Worm (Caenorhabditis elegans): ENCODE data around the gene mec-9.

DNA sequence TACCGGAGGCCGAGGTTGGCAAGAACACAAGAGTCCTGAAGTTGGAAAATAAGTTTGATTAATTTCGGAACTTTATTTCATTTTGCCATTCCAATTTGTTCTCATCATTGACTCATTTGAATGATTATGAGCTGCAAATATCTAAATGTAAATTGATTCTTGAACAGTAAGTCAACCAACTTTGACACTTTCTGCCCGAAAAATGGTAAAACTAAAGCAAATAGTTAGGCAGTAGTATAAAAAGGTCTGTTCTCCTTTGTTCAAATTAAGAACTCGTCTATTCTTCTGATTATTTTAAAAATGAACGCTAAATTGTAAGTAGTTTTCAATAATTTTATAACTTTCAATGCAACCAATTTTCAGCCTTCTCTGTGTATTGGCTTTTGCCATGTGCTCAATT lies 28.1 kb upstream of the mec-9 start, which contains the start of gene fipr-12:
- no peak for TF ChIP-seq blmp-1 (tag; optimal IDR thresholded peaks at IDR 0.05)
- no peak for TF ChIP-seq snpc-4 (tag; optimal IDR thresholded peaks at IDR 0.05)
- no peak for TF ChIP-seq pha-4 (tag; optimal IDR thresholded peaks at IDR 0.05)
- TF ChIP-seq elt-3 (tag; optimal IDR thresholded peaks at IDR 0.05): no peak
- TF ChIP-seq nhr-12 (tag; optimal IDR thresholded peaks at IDR 0.05): no peak
- TF ChIP-seq lin-13 (tag; optimal IDR thresholded peaks at IDR 0.05): no peak
- no peak for TF ChIP-seq mab-5 (tag; optimal IDR thresholded peaks at IDR 0.05)
- TF ChIP-seq ztf-11 (tag; optimal IDR thresholded peaks at IDR 0.05): no peak
- TF ChIP-seq elt-1 (tag; optimal IDR thresholded peaks at IDR 0.05; ENCODE audit: borderline replicate concordance, insufficient read depth): no peak
- TF ChIP-seq mls-2 (tag; optimal IDR thresholded peaks at IDR 0.05): no peak
- no peak for TF ChIP-seq bed-3 (GFP tag; optimal IDR thresholded peaks at IDR 0.05)
